Worm (Caenorhabditis elegans) whole organism, young adult: ENCODE results near the gene nhr-252.

Experiments used
- B0261.1 ChIP-seq: sonication (generic microtip); optimal IDR thresholded peaks from 2 replicates; lab custom pipeline; 2016; ENCODE audit warnings: mild to moderate bottlenecking, missing genetic modification characterization, moderate library complexity, missing compliant biosample characterization
- C06A6.2 ChIP-seq: fragments of 200-800 bp; sonication (Bioruptor generic); conservative IDR thresholded peaks from 2 replicates; pipeline ENCODE4 v1.3.6; 2022; ENCODE audit warnings: missing genetic modification characterization, missing compliant biosample characterization
- F57A8.1 ChIP-seq: fragments of 200-800 bp; sonication (Bioruptor generic); optimal IDR thresholded peaks from 2 replicates; lab custom pipeline; 2018; ENCODE audit warnings: mild to moderate bottlenecking, missing genetic modification characterization, moderate library complexity, missing compliant biosample characterization
- T07F8.4 ChIP-seq: sonication (generic microtip); optimal IDR thresholded peaks from 2 replicates; lab custom pipeline; 2016; ENCODE audit warnings: mild to moderate bottlenecking, missing genetic modification characterization, moderate library complexity, missing compliant biosample characterization
- Y56A3A.18 ChIP-seq: fragments of 200-800 bp; sonication (Bioruptor generic); IDR thresholded peaks from 2 replicates; pipeline ENCODE4 v1.3.6; 2022; ENCODE audit warnings: missing genetic modification reagents, missing genetic modification characterization, missing compliant biosample characterization
- atf-7 ChIP-seq: sonication (generic microtip); optimal IDR thresholded peaks from 2 replicates; lab custom pipeline; 2017; ENCODE audit warnings: mild to moderate bottlenecking, missing genetic modification characterization, missing compliant biosample characterization
- attf-6 ChIP-seq: fragments of 200-800 bp; sonication (Bioruptor generic); IDR thresholded peaks from 2 replicates; pipeline ENCODE4 v1.3.6; 2022; ENCODE audit warnings: missing genetic modification reagents, missing genetic modification characterization, missing compliant biosample characterization
- ceh-58 ChIP-seq: fragments of 200-800 bp; sonication (Bioruptor generic); IDR thresholded peaks from 2 replicates; pipeline ENCODE4 v1.3.6; 2022; ENCODE audit warnings: missing genetic modification characterization, missing compliant biosample characterization
- dpff-1 ChIP-seq: sonication (generic microtip); optimal IDR thresholded peaks from 2 replicates; lab custom pipeline; 2017; ENCODE audit warnings: mild to moderate bottlenecking, missing genetic modification characterization, missing compliant biosample characterization
- egl-44 ChIP-seq: fragments of 200-800 bp; sonication (Bioruptor generic); IDR thresholded peaks from 2 replicates; pipeline ENCODE4 v1.3.6; 2022; ENCODE audit warnings: missing genetic modification reagents, missing genetic modification characterization, missing compliant biosample characterization
- gei-17 ChIP-seq: fragments of 200-800 bp; sonication (Bioruptor generic); optimal IDR thresholded peaks from 2 replicates; lab custom pipeline; 2018; ENCODE audit warnings: mild to moderate bottlenecking, missing genetic modification characterization, missing compliant biosample characterization
- lag-1 ChIP-seq: fragments of 200-800 bp; sonication (Bioruptor generic); IDR thresholded peaks from 2 replicates; pipeline ENCODE4 v1.3.6; 2022; ENCODE audit warnings: missing genetic modification reagents, missing genetic modification characterization, missing compliant biosample characterization
- lir-1 ChIP-seq: fragments of 200-800 bp; sonication (Bioruptor generic); conservative IDR thresholded peaks from 2 replicates; pipeline ENCODE4 v1.3.6; 2022; ENCODE audit warnings: missing genetic modification reagents, missing genetic modification characterization, missing compliant biosample characterization
- madf-3 ChIP-seq: fragments of 200-800 bp; sonication (Bioruptor generic); IDR thresholded peaks from 2 replicates; pipeline ENCODE4 v1.3.6; 2022; ENCODE audit warnings: missing genetic modification reagents, missing genetic modification characterization, missing compliant biosample characterization
- mxl-1 ChIP-seq: sonication (generic microtip); optimal IDR thresholded peaks from 2 replicates; lab custom pipeline; 2016; ENCODE audit warnings: missing genetic modification characterization, missing compliant biosample characterization
- nfya-1 ChIP-seq: sonication (generic microtip); optimal IDR thresholded peaks from 2 replicates; lab custom pipeline; 2017; ENCODE audit warnings: antibody characterized with exemption, missing compliant biosample characterization, missing genetic modification characterization, borderline replicate concordance; ENCODE audit not compliant: insufficient read depth
- nhr-120 ChIP-seq: fragments of 200-800 bp; sonication (Bioruptor generic); IDR thresholded peaks from 2 replicates; pipeline ENCODE4 v1.3.6; 2022; ENCODE audit warnings: missing genetic modification characterization, missing compliant biosample characterization
- nhr-27 ChIP-seq: fragments of 200-800 bp; sonication (Bioruptor generic); optimal IDR thresholded peaks from 2 replicates; lab custom pipeline; 2018; ENCODE audit warnings: mild to moderate bottlenecking, missing genetic modification characterization, moderate library complexity, missing compliant biosample characterization
- nhr-80 ChIP-seq: sonication (generic microtip); optimal IDR thresholded peaks from 2 replicates; lab custom pipeline; 2016; ENCODE audit warnings: missing genetic modification characterization, missing compliant biosample characterization
- pbrm-1 ChIP-seq: fragments of 200-800 bp; sonication (Bioruptor generic); IDR thresholded peaks from 2 replicates; pipeline ENCODE4 v1.3.6; 2022; ENCODE audit warnings: missing genetic modification reagents, missing genetic modification characterization, missing compliant biosample characterization
- rcor-1 ChIP-seq: fragments of 200-800 bp; sonication (Bioruptor generic); IDR thresholded peaks from 2 replicates; pipeline ENCODE4 v1.3.6; 2022; ENCODE audit warnings: missing genetic modification reagents, missing genetic modification characterization, missing compliant biosample characterization
- rpc-1 ChIP-seq, 2 experiments: fragments of 150-350 bp in 1 of 2; sonication (generic microtip) in 1 of 2; optimal IDR thresholded peaks; 2 replicates each; lab custom pipeline; 2014 to 2018; ENCODE audit warnings: missing biosample characterization in 1 of 2, missing genetic modification characterization in 1 of 2, missing genetic modification reagents in 1 of 2, missing genotype in 1 of 2
- sdz-38 ChIP-seq: sonication (generic microtip); optimal IDR thresholded peaks from 2 replicates; lab custom pipeline; 2016; ENCODE audit warnings: missing genotype, missing genetic modification characterization, missing compliant biosample characterization
- somi-1 ChIP-seq: fragments of 200-800 bp; sonication (Bioruptor generic); optimal IDR thresholded peaks from 2 replicates; lab custom pipeline; 2018; ENCODE audit warnings: mild to moderate bottlenecking, missing genetic modification characterization, missing compliant biosample characterization
- tbx-9 ChIP-seq: sonication (generic microtip); optimal IDR thresholded peaks from 2 replicates; lab custom pipeline; 2016; ENCODE audit warnings: borderline replicate concordance, missing genetic modification characterization, inconsistent platforms, missing compliant biosample characterization
- unc-62 ChIP-seq: fragments of 150-350 bp; optimal IDR thresholded peaks from 2 replicates; lab custom pipeline; 2014; ENCODE audit warnings: missing biosample characterization, missing genetic modification reagents, missing genetic modification characterization
- ztf-18 ChIP-seq: sonication (generic microtip); optimal IDR thresholded peaks from 2 replicates; lab custom pipeline; 2016; ENCODE audit warnings: missing genotype, mild to moderate bottlenecking, missing genetic modification characterization, missing compliant biosample characterization
- ztf-22 ChIP-seq: fragments of 200-800 bp; sonication (Bioruptor generic); optimal IDR thresholded peaks from 2 replicates; lab custom pipeline; 2018; ENCODE audit warnings: mild to moderate bottlenecking, missing genetic modification characterization, moderate library complexity, missing compliant biosample characterization
- ztf-26 ChIP-seq: sonication (generic microtip); optimal IDR thresholded peaks from 2 replicates; lab custom pipeline; 2017; ENCODE audit warnings: missing genetic modification characterization, missing compliant biosample characterization

nhr-252 gene

ce11 chrV:396309-396708 is 8.1 kb upstream of the nhr-252 start, which contains the start of gene nhr-253:
nhr-253 (plus strand) TSS chrV:396593.
- TF ChIP-seq F57A8.1 (GFP tag; lab: Kevin White, UChicago) (no peak), mxl-1 (tag; lab: Kevin White, UChicago) (no peak), B0261.1 (no peak), madf-3 (GFP tag; lab: Robert Waterston, UW) (no peak), lag-1 (GFP tag; lab: Robert Waterston, UW) (no peak), atf-7 (tag; lab: Kevin White, UChicago) (no peak), T07F8.4 (tag; lab: Kevin White, UChicago) (no peak), pbrm-1 (GFP tag; lab: Robert Waterston, UW) (no peak), lir-1 (GFP tag; lab: Robert Waterston, UW) (no peak), Y56A3A.18 (GFP tag; lab: Robert Waterston, UW) (no peak), egl-44 (GFP tag; lab: Robert Waterston, UW) (no peak), rpc-1 (optimal IDR thresholded peaks at IDR 0.05; lab: Kevin White, UChicago) (no peak), rpc-1 (tag; optimal IDR thresholded peaks at IDR 0.05; lab: Kevin White, UChicago) (no peak), gei-17 (no peak)

ce11 chrV:399721-400120 is 4.7 kb upstream of the nhr-252 start, which contains the start of gene scl-27:
scl-27 (plus strand) TSS chrV:400021.
- TF ChIP-seq rcor-1 (GFP tag; lab: Robert Waterston, UW): no peak
- TF ChIP-seq somi-1 (GFP tag; lab: Kevin White, UChicago): no peak
- TF ChIP-seq attf-6 (GFP tag; lab: Robert Waterston, UW): no peak
- no peak for TF ChIP-seq nhr-120
- no peak for TF ChIP-seq sdz-38 (tag; lab: Kevin White, UChicago)
- TF ChIP-seq nfya-1: no peak
- TF ChIP-seq ceh-58 (GFP tag; lab: Robert Waterston, UW): no peak

ce11 chrV:403028-403427 is 1.4 kb upstream of the nhr-252 start, which contains the start of gene srh-62:
srh-62 (minus strand) TSS chrV:403128.
- TF ChIP-seq T07F8.4 (tag; lab: Kevin White, UChicago): no peak
- no peak for TF ChIP-seq ztf-22
- TF ChIP-seq ztf-18 (tag; lab: Kevin White, UChicago): no peak
- no peak for TF ChIP-seq nhr-27

ce11 chrV:412820-413219 is 8.4 kb downstream of the nhr-252 start:
- no peak for TF ChIP-seq dpff-1 (tag; lab: Kevin White, UChicago)
- TF ChIP-seq F57A8.1 (GFP tag; lab: Kevin White, UChicago): no peak

ce11 chrV:414630-415029 is 10.2 kb downstream of the nhr-252 start, which contains the start of gene dod-19:
dod-19 (minus strand) TSS chrV:414759.
- TF ChIP-seq nhr-80 (tag; lab: Kevin White, UChicago): peak; percentile 17
- TF ChIP-seq tbx-9 (tag; lab: Kevin White, UChicago): no peak
- no peak for TF ChIP-seq C06A6.2 (GFP tag; lab: Robert Waterston, UW)

- TF ChIP-seq unc-62: peak; percentile 46
- TF ChIP-seq ztf-26 (tag; lab: Kevin White, UChicago): no peak
- peak; percentile 24 for TF ChIP-seq nhr-80 (tag; lab: Kevin White, UChicago)
Observed at ce11 chrV:415072-415471, 10.7 kb downstream of the nhr-252 start.
